Worm (Caenorhabditis elegans) whole organism, L1 larva: Measurements from ENCODE around the gene C52E2.5.

Source experiments
- ama-1 ChIP-seq: fragments of 150-350 bp; optimal IDR thresholded peaks from 2 replicates; lab custom pipeline; 2014
- ceh-8 ChIP-seq: fragments of 200-800 bp; sonication (Bioruptor generic); optimal IDR thresholded peaks from 2 replicates; lab custom pipeline; 2018; ENCODE audit warnings: mild to moderate bottlenecking, missing genetic modification characterization, moderate library complexity, missing compliant biosample characterization
- efl-1 ChIP-seq, 4 experiments: fragments of 150-350 bp; optimal IDR thresholded peaks in 3 of 4; peaks in 1 of 4; 1 replicate in 1 of 4; 2 replicates in 3 of 4; lab custom pipeline; 2014; ENCODE audit warnings: missing biosample characterization in 2 of 4, missing genetic modification characterization in 2 of 4, missing genetic modification reagents in 2 of 4
- fkh-4 ChIP-seq: sonication (generic microtip); optimal IDR thresholded peaks from 2 replicates; lab custom pipeline; 2016; ENCODE audit warnings: missing compliant biosample characterization, missing genetic modification characterization, borderline replicate concordance
- hlh-4 ChIP-seq: sonication (generic microtip); optimal IDR thresholded peaks from 2 replicates; lab custom pipeline; 2016; ENCODE audit warnings: mild to moderate bottlenecking, missing genetic modification characterization, missing compliant biosample characterization
- isw-1 ChIP-seq: fragments of 200-800 bp; sonication (Bioruptor generic); IDR thresholded peaks from 2 replicates; pipeline ENCODE4 v1.3.6; 2022; ENCODE audit warnings: missing genetic modification characterization, missing compliant biosample characterization
- lin-39 ChIP-seq: fragments of 150-350 bp; optimal IDR thresholded peaks from 2 replicates; lab custom pipeline; 2014; ENCODE audit warnings: missing biosample characterization, missing genetic modification reagents, missing genetic modification characterization
- nhr-77 ChIP-seq: fragments of 150-350 bp; optimal IDR thresholded peaks from 2 replicates; lab custom pipeline; 2014; ENCODE audit warnings: missing biosample characterization, missing genetic modification characterization
- nhr-90 ChIP-seq: sonication (generic microtip); optimal IDR thresholded peaks from 2 replicates; lab custom pipeline; 2016; ENCODE audit warnings: mild to moderate bottlenecking, missing genetic modification characterization, missing compliant biosample characterization; ENCODE audit not compliant: poor library complexity
- vab-15 ChIP-seq: sonication (generic microtip); optimal IDR thresholded peaks from 2 replicates; lab custom pipeline; 2017; ENCODE audit warnings: missing genotype, mild to moderate bottlenecking, missing genetic modification characterization, missing compliant biosample characterization
- ztf-11 ChIP-seq, 2 experiments: sonication (generic microtip); optimal IDR thresholded peaks; 2 replicates each; lab custom pipeline; 2016 to 2017; ENCODE audit warnings: missing genetic modification characterization in 2 of 2, missing biosample characterization in 1 of 2, missing compliant biosample characterization in 1 of 2
- ztf-4 ChIP-seq: fragments of 150-350 bp; optimal IDR thresholded peaks from 2 replicates; lab custom pipeline; 2014; ENCODE audit warnings: missing biosample characterization, missing genetic modification characterization

- no peak for TF ChIP-seq ceh-8 (GFP tag; lab: Kevin White, UChicago)
- TF ChIP-seq vab-15 (tag; lab: Kevin White, UChicago) = no peak
- TF ChIP-seq ztf-11 (tag; optimal IDR thresholded peaks at IDR 0.05; lab: Kevin White, UChicago) = no peak
- TF ChIP-seq efl-1 (optimal IDR thresholded peaks at IDR 0.05; lab: Kevin White, UChicago) = peak in 1 of 2 experiments; percentile 48
- TF ChIP-seq efl-1 (GFP tag; optimal IDR thresholded peaks at IDR 0.05 in 1 of 2; lab: Kevin White, UChicago) = no peak
- no peak for TF ChIP-seq nhr-90 (tag; lab: Kevin White, UChicago)
- TF ChIP-seq lin-39 (tag; lab: Kevin White, UChicago) = no peak
- TF ChIP-seq ztf-4 (tag; lab: Kevin White, UChicago) = no peak
- no peak for TF ChIP-seq nhr-77
- no peak for TF ChIP-seq ama-1 (lab: Kevin White, UChicago)
- TF ChIP-seq hlh-4 (tag; lab: Kevin White, UChicago) = no peak
- no peak for TF ChIP-seq isw-1 (GFP tag; lab: Robert Waterston, UW)
- no peak for TF ChIP-seq fkh-4
Observed at ce11 chrII:1848109-1848508, 5.4 kb upstream of the C52E2.5 start, which contains the start of gene fbxb-97.
